Worm (Caenorhabditis elegans) whole organism, L3 larva: ENCODE results near the gene C01G12.9.

Source experiments
- ceh-16 ChIP-seq: sonication (generic microtip); optimal IDR thresholded peaks from 2 replicates; lab custom pipeline; 2017; ENCODE audit warnings: missing biosample characterization, missing genetic modification characterization
- daf-12 ChIP-seq: fragments of 150-350 bp; optimal IDR thresholded peaks from 2 replicates; lab custom pipeline; 2014; ENCODE audit warnings: missing biosample characterization, missing genetic modification reagents, missing genetic modification characterization
- elt-2 ChIP-seq: sonication (generic microtip); optimal IDR thresholded peaks from 2 replicates; lab custom pipeline; 2016; ENCODE audit warnings: missing genetic modification reagents, mild to moderate bottlenecking, missing genetic modification characterization, missing compliant biosample characterization
- elt-3 ChIP-seq, 3 experiments: fragments of 150-350 bp in 1 of 3; sonication (generic microtip) in 2 of 3; optimal IDR thresholded peaks; 2 replicates in 2 of 3; 4 replicates in 1 of 3; lab custom pipeline; 2014 to 2017; ENCODE audit warnings: missing biosample characterization in 3 of 3, missing genetic modification characterization in 3 of 3
- nhr-25 ChIP-seq: sonication (generic microtip); optimal IDR thresholded peaks from 2 replicates; lab custom pipeline; 2017; ENCODE audit warnings: missing biosample characterization, missing genetic modification characterization
- nhr-28 ChIP-seq: fragments of 150-350 bp; optimal IDR thresholded peaks from 2 replicates; lab custom pipeline; 2014; ENCODE audit warnings: missing biosample characterization, missing genetic modification characterization
- pqm-1 ChIP-seq: fragments of 150-350 bp; optimal IDR thresholded peaks from 2 replicates; lab custom pipeline; 2017; ENCODE audit warnings: missing biosample characterization, missing genetic modification characterization, inconsistent platforms
- snpc-4 ChIP-seq: fragments of 150-350 bp; optimal IDR thresholded peaks from 2 replicates; lab custom pipeline; 2014; ENCODE audit warnings: missing biosample characterization, missing genetic modification characterization
- tbx-2 ChIP-seq: sonication (generic microtip); optimal IDR thresholded peaks from 2 replicates; lab custom pipeline; 2016; ENCODE audit warnings: mild to moderate bottlenecking, missing genetic modification characterization, missing compliant biosample characterization
- unc-39 ChIP-seq: sonication (generic microtip); optimal IDR thresholded peaks from 4 replicates; lab custom pipeline; 2017; ENCODE audit warnings: missing biosample characterization, missing genetic modification characterization
- zag-1 ChIP-seq: fragments of 150-350 bp; optimal IDR thresholded peaks from 2 replicates; lab custom pipeline; 2014; ENCODE audit warnings: missing biosample characterization, missing genetic modification characterization
- ztf-4 ChIP-seq: fragments of 150-350 bp; optimal IDR thresholded peaks from 2 replicates; lab custom pipeline; 2014; ENCODE audit warnings: missing biosample characterization, missing genetic modification characterization

DNA sequence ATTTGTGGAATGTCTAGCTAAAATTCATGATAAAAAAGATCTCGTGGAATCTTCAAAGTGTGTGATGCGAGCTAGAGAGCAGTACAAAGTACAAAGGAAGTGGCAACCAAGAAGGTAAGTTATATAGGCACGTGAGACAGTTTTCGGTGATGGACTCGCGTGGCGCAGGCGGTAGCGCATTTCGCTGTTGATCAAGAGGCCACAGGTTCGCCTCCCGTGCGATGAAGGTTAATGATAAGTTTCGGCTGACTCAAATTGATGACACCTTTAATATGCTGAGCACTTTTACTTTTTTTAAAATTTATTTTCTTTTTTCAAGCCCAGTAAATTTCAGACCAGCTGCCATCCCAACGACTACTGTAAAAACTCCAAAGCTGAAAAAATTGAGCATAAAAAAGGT, 38.1 kb downstream of the C01G12.9 start:
- TF ChIP-seq nhr-25 (tag; lab: Kevin White, UChicago) = peak; percentile 19
- TF ChIP-seq snpc-4 (tag; lab: Kevin White, UChicago) = no peak
- no peak for TF ChIP-seq daf-12 (tag; lab: Kevin White, UChicago)
- no peak for TF ChIP-seq ceh-16 (tag; lab: Kevin White, UChicago)
- TF ChIP-seq elt-2 (tag; lab: Kevin White, UChicago) = no peak
- no peak for TF ChIP-seq elt-3 (tag; optimal IDR thresholded peaks at IDR 0.05; lab: Kevin White, UChicago)
- no peak for TF ChIP-seq zag-1 (tag; lab: Kevin White, UChicago)
- TF ChIP-seq unc-39 (tag; lab: Kevin White, UChicago) = no peak
- TF ChIP-seq nhr-28 (tag; lab: Kevin White, UChicago) = no peak
- TF ChIP-seq tbx-2 (tag; lab: Kevin White, UChicago) = no peak
- TF ChIP-seq ztf-4 (tag; lab: Kevin White, UChicago) = no peak
- TF ChIP-seq pqm-1 (tag; lab: Kevin White, UChicago) = no peak
